Fruit fly (Drosophila melanogaster): ENCODE measurements around the gene CkIIalpha-i1.

The CkIIalpha-i1 gene

DNA sequence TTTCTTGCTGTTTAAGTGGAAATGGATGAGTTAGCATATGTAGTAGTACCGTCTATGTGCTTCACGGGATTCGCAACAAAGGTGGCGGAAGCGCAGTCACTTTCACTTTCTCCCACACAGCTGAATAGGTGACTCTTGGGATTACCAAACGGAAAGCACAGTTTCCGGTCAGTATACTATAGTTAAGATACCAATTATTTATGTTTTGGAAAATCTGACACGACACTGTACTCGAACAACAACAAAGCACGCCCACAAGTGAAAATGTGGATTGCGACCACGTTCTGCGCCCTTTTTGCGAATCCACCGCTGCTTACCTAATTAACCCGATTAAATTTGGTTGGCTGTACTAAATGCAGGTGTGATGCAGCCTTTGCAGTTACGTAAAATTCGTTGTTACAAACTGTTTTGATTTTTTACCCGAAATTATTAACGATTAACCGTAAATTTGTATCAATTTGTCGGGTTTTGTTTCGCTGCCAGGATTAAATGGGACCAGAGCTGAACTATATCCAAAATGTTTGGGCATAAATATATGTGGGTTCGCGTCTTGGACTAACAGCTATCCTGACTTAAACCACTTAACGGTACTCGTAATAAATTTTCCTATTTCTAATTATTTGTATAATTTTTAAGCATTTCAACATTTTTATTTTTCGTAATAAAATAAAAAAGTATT is 18.2 kb downstream of the CkIIalpha-i1 start, which contains the start of gene CG18081 (continued):
- TF ChIP-seq Trl (optimal IDR thresholded peaks at IDR 0.05) (no peak), Trl (GFP tag; optimal IDR thresholded peaks at IDR 0.05) (no peak), BEAF-32 (GFP tag; optimal IDR thresholded peaks at IDR 0.05) (peak; percentile 36), cad (GFP tag; optimal IDR thresholded peaks at IDR 0.05) (no peak), CG34224 (GFP tag; IDR thresholded peaks at IDR 0.05; ENCODE audit: partially characterized antibody) (0 out of 3 replicates have a peak, but pooled peaks have one; percentile 32), B-H2 (GFP tag; optimal IDR thresholded peaks at IDR 0.05) (no peak), CG5953 (GFP tag; IDR thresholded peaks at IDR 0.05) (no peak), cato (GFP tag; optimal IDR thresholded peaks at IDR 0.05; ENCODE audit: borderline replicate concordance) (no peak), CG4707 (GFP tag; optimal IDR thresholded peaks at IDR 0.05) (no peak), unc-4 (GFP tag; IDR thresholded peaks at IDR 0.05; ENCODE audit: partially characterized antibody) (no peak), CG3847 (GFP tag; IDR thresholded peaks at IDR 0.05) (0 out of 2 replicates have a peak, but pooled peaks have one; percentile 4), CG7556 (GFP tag; optimal IDR thresholded peaks at IDR 0.05) (no peak), slp2 (GFP tag; optimal IDR thresholded peaks at IDR 0.05) (no peak), maf-S (GFP tag; optimal IDR thresholded peaks at IDR 0.05) (no peak), Adf1 (GFP tag; IDR thresholded peaks at IDR 0.05) (peak; percentile 9; the same call in 1 of the 2 replicates), Oaz (GFP tag; IDR thresholded peaks at IDR 0.05) (no peak), mld (GFP tag; IDR thresholded peaks at IDR 0.05; ENCODE audit: partially characterized antibody) (no peak), E2f1 (GFP tag; IDR thresholded peaks at IDR 0.05) (no peak), CG10209 (GFP tag; optimal IDR thresholded peaks at IDR 0.05) (no peak), ci (GFP tag; IDR thresholded peaks at IDR 0.05) (no peak), sob (GFP tag; IDR thresholded peaks at IDR 0.05) (no peak), CG30020 (tag; optimal IDR thresholded peaks at IDR 0.05) (peak; percentile 34), CG13296 (GFP tag; optimal IDR thresholded peaks at IDR 0.05) (no peak), tin (GFP tag; optimal IDR thresholded peaks at IDR 0.05) (no peak), vfl (GFP tag; optimal IDR thresholded peaks at IDR 0.05) (no peak), CG1603 (tag; optimal IDR thresholded peaks at IDR 0.05) (peak; percentile 62), CG6689 (GFP tag; IDR thresholded peaks at IDR 0.05) (no peak), Sin3A (optimal IDR thresholded peaks at IDR 0.05) (no peak), zf30C (GFP tag; optimal IDR thresholded peaks at IDR 0.05) (no peak), Ssrp (tag; optimal IDR thresholded peaks at IDR 0.05) (no peak), CG30431 (GFP tag; optimal IDR thresholded peaks at IDR 0.05) (no peak), CG4328 (GFP tag; optimal IDR thresholded peaks at IDR 0.05) (no peak), CG7271 (tag; optimal IDR thresholded peaks at IDR 0.05) (no peak), dysf (GFP tag; IDR thresholded peaks at IDR 0.05) (no peak), CG8089 (GFP tag; optimal IDR thresholded peaks at IDR 0.05) (peak; percentile 100), trh (GFP tag; optimal IDR thresholded peaks at IDR 0.05) (no peak), sisA (GFP tag; IDR thresholded peaks at IDR 0.05) (no peak), CG16779 (GFP tag; IDR thresholded peaks at IDR 0.05) (no peak), sc (optimal IDR thresholded peaks at IDR 0.05) (no peak), sc (GFP tag; optimal IDR thresholded peaks at IDR 0.05) (no peak), tgo (GFP tag; IDR thresholded peaks at IDR 0.05) (no peak), CG10543 (GFP tag; optimal IDR thresholded peaks at IDR 0.05) (no peak), CG4360 (GFP tag; IDR thresholded peaks at IDR 0.05) (no peak), Sry-β (GFP tag; optimal IDR thresholded peaks at IDR 0.05) (no peak), Eip74EF (GFP tag; optimal IDR thresholded peaks at IDR 0.05) (no peak), zen2 (GFP tag; IDR thresholded peaks at IDR 0.05; ENCODE audit: partially characterized antibody) (no peak), CG5180 (GFP tag; optimal IDR thresholded peaks at IDR 0.05) (no peak), pho (GFP tag; optimal IDR thresholded peaks at IDR 0.05) (no peak), CG6175 (GFP tag; IDR thresholded peaks at IDR 0.05) (no peak), ash1 (GFP tag; optimal IDR thresholded peaks at IDR 0.05) (no peak), sd (tag; optimal IDR thresholded peaks at IDR 0.05) (no peak)
